Worm (Caenorhabditis elegans): ENCODE results near the gene ZK218.4.

ce11 chrV:17105483-17105882 lies 6.8 kb downstream of the ZK218.4 start, which contains the start of gene ZK218.7:
- TF ChIP-seq cnd-1 (tag; optimal IDR thresholded peaks at IDR 0.05) (no peak), nhr-76 (tag; optimal IDR thresholded peaks at IDR 0.05) (no peak), pha-4 (tag; optimal IDR thresholded peaks at IDR 0.05) (no peak), sptf-1 (tag; optimal IDR thresholded peaks at IDR 0.05) (no peak), nhr-2 (tag; optimal IDR thresholded peaks at IDR 0.05) (no peak), nhr-12 (tag; optimal IDR thresholded peaks at IDR 0.05) (no peak), unc-62 (GFP tag; optimal IDR thresholded peaks at IDR 0.05) (no peak), ces-1 (GFP tag; optimal IDR thresholded peaks at IDR 0.05) (no peak), lin-13 (tag; optimal IDR thresholded peaks at IDR 0.05) (no peak), snpc-4 (tag; optimal IDR thresholded peaks at IDR 0.05) (no peak)

Data from whole organism, mixed stage, embryonic.